In the genomic region with DNA sequence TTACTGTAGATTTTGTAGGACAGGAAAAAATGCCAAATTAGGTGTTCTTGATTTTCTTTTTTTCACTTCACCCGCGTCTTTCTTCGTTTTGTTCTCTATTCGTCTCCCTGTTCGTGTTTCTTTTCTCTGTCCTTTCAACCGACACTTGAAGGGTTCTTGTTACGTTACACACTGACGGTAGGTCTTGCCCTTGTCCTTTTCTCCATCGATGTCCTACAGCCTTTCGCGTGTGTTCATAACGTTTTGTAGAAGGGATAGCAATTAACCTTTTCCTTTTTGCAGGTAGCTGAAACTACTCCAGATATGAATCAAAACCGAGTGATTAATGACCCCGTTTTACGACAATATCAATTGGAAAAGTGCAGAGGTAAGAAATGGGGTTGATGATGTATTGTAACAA, we compare ENCODE assay signal across 7 worm cellular contexts.
TF ChIP-seq lines count a peak whose summit lies in the region.

A gene (plus strand): TSS at position 276 of the 400 bp plus-strand sequence.

TF ChIP-seq in whole organism, L1 larva, 84 proteins besides CTCF, POLR2A, EP300 and RAD21 (continues in another document):
- no peak for TF ChIP-seq ces-1 (GFP tag; optimal IDR thresholded peaks at IDR 0.05; lab: Kevin White, UChicago)
- no peak for TF ChIP-seq mef-2 (tag; optimal IDR thresholded peaks at IDR 0.05; lab: Kevin White, UChicago)
- TF ChIP-seq efl-1 (optimal IDR thresholded peaks at IDR 0.05; lab: Kevin White, UChicago), result peak; percentile 34 to 37
- peak in 1 of 2 experiments; percentile 72 for TF ChIP-seq efl-1 (GFP tag; optimal IDR thresholded peaks at IDR 0.05 in 1 of 2; lab: Kevin White, UChicago)
- no peak for TF ChIP-seq tlp-1 (tag; optimal IDR thresholded peaks at IDR 0.05; lab: Kevin White, UChicago)
- TF ChIP-seq skn-1 (tag; optimal IDR thresholded peaks at IDR 0.05; lab: Kevin White, UChicago), result peak; percentile 22
- no peak for TF ChIP-seq aha-1 (tag; optimal IDR thresholded peaks at IDR 0.05; lab: Kevin White, UChicago)
- TF ChIP-seq fkh-10 (GFP tag; optimal IDR thresholded peaks at IDR 0.05; lab: Kevin White, UChicago), result no peak
- peak; percentile 51 for TF ChIP-seq lin-14 (GFP tag; optimal IDR thresholded peaks at IDR 0.05; lab: Kevin White, UChicago)
- no peak for TF ChIP-seq fkh-4 (tag; optimal IDR thresholded peaks at IDR 0.05; lab: Kevin White, UChicago; ENCODE audit: borderline replicate concordance)
- no peak for TF ChIP-seq unc-62 (GFP tag; optimal IDR thresholded peaks at IDR 0.05; lab: Kevin White, UChicago)
- TF ChIP-seq mab-9 (GFP tag; IDR thresholded peaks at IDR 0.05; lab: Robert Waterston, UW), result no peak

TF ChIP-seq in whole organism, L2 larva, 48 proteins besides CTCF, POLR2A, EP300 and RAD21 (continues in another document):
- TF ChIP-seq mdl-1 (tag; optimal IDR thresholded peaks at IDR 0.05; lab: Kevin White, UChicago) (no peak), elt-3 (tag; optimal IDR thresholded peaks at IDR 0.05; lab: Kevin White, UChicago) (no peak), skn-1 (tag; optimal IDR thresholded peaks at IDR 0.05; lab: Kevin White, UChicago) (no peak), ztf-11 (tag; optimal IDR thresholded peaks at IDR 0.05; lab: Kevin White, UChicago) (no peak), sem-4 (tag; optimal IDR thresholded peaks at IDR 0.05; lab: Kevin White, UChicago) (no peak), gmeb-1 (tag; optimal IDR thresholded peaks at IDR 0.05; lab: Kevin White, UChicago) (peak; percentile 65), sma-9 (GFP tag; optimal IDR thresholded peaks at IDR 0.05; lab: Kevin White, UChicago) (peak; percentile 63), sma-9 (tag; optimal IDR thresholded peaks at IDR 0.05; lab: Kevin White, UChicago) (no peak), elt-1 (tag; optimal IDR thresholded peaks at IDR 0.05; lab: Kevin White, UChicago) (no peak), ztf-4 (tag; optimal IDR thresholded peaks at IDR 0.05; lab: Kevin White, UChicago) (no peak), C34F6.9 (tag; optimal IDR thresholded peaks at IDR 0.05; lab: Kevin White, UChicago) (peak; percentile 42), ZK546.5 (tag; optimal IDR thresholded peaks at IDR 0.05; lab: Kevin White, UChicago) (no peak), Y55F3AM.14 (GFP tag; optimal IDR thresholded peaks at IDR 0.05; lab: Kevin White, UChicago) (peak; percentile 2)

TF ChIP-seq in whole organism, L3 larva, 47 proteins besides CTCF, POLR2A, EP300 and RAD21 (continues in another document):
- no peak for TF ChIP-seq ceh-9 (tag; optimal IDR thresholded peaks at IDR 0.05; lab: Kevin White, UChicago)
- TF ChIP-seq unc-39 (tag; optimal IDR thresholded peaks at IDR 0.05; lab: Kevin White, UChicago), result no peak
- TF ChIP-seq tbx-2 (tag; optimal IDR thresholded peaks at IDR 0.05; lab: Kevin White, UChicago), result peak; percentile 66
- no peak for TF ChIP-seq pqm-1 (tag; optimal IDR thresholded peaks at IDR 0.05; lab: Kevin White, UChicago)
- no peak for TF ChIP-seq lin-15B (tag; optimal IDR thresholded peaks at IDR 0.05; lab: Kevin White, UChicago)
- TF ChIP-seq eor-1 (tag; optimal IDR thresholded peaks at IDR 0.05; lab: Kevin White, UChicago), result no peak
- TF ChIP-seq fos-1 (tag; optimal IDR thresholded peaks at IDR 0.05; lab: Kevin White, UChicago), result no peak
- peak; percentile 9 for TF ChIP-seq lsy-12 (tag; optimal IDR thresholded peaks at IDR 0.05; lab: Kevin White, UChicago)
- TF ChIP-seq nhr-77 (tag; optimal IDR thresholded peaks at IDR 0.05; lab: Kevin White, UChicago), result peak; percentile 82
- peak; percentile 25 for TF ChIP-seq nfya-1 (tag; optimal IDR thresholded peaks at IDR 0.05; lab: Kevin White, UChicago; ENCODE audit: insufficient read depth)
- no peak for TF ChIP-seq fkh-10 (GFP tag; optimal IDR thresholded peaks at IDR 0.05; lab: Kevin White, UChicago)
- no peak for TF ChIP-seq mml-1 (tag; optimal IDR thresholded peaks at IDR 0.05; lab: Kevin White, UChicago)
- TF ChIP-seq ZK546.5 (tag; optimal IDR thresholded peaks at IDR 0.05; lab: Kevin White, UChicago), result no peak

TF ChIP-seq in whole organism, L4 larva, 104 proteins besides CTCF, POLR2A, EP300 and RAD21 (continues in another document):
- peak; percentile 68 for TF ChIP-seq T20F7.1 (GFP tag; optimal IDR thresholded peaks at IDR 0.05; lab: Kevin White, UChicago)
- peak; percentile 33 for TF ChIP-seq jun-1 (tag; optimal IDR thresholded peaks at IDR 0.05; lab: Kevin White, UChicago)
- peak; percentile 97 for TF ChIP-seq aha-1 (tag; lab: Kevin White, UChicago)
- peak in 1 of 2 experiments; percentile 47 for TF ChIP-seq daf-16 (GFP tag; optimal IDR thresholded peaks at IDR 0.05; lab: Kevin White, UChicago)
- peak; percentile 50 for TF ChIP-seq daf-16 (tag; optimal IDR thresholded peaks at IDR 0.05; lab: Kevin White, UChicago)
- no peak for TF ChIP-seq F26F4.8 (GFP tag; conservative IDR thresholded peaks at IDR 0.05; lab: Robert Waterston, UW)
- no peak for TF ChIP-seq fkh-10 (GFP tag; optimal IDR thresholded peaks at IDR 0.05; lab: Kevin White, UChicago)
- TF ChIP-seq dve-1 (tag; optimal IDR thresholded peaks at IDR 0.05; lab: Kevin White, UChicago; ENCODE audit: insufficient read depth), result peak; percentile 71
- TF ChIP-seq lin-29 (GFP tag; IDR thresholded peaks at IDR 0.05; lab: Robert Waterston, UW), result no peak
- 0 out of 2 replicates have a peak, but pooled peaks have one; percentile 37 for TF ChIP-seq ceh-20 (GFP tag; IDR thresholded peaks at IDR 0.05; lab: Robert Waterston, UW)
- no peak for TF ChIP-seq zfp-3 (GFP tag; conservative IDR thresholded peaks at IDR 0.05; lab: Robert Waterston, UW)
- no peak for TF ChIP-seq Y75B8A.6 (GFP tag; IDR thresholded peaks at IDR 0.05; lab: Robert Waterston, UW)
- peak; percentile 88 for TF ChIP-seq F10B5.3 (tag; optimal IDR thresholded peaks at IDR 0.05; lab: Kevin White, UChicago)

TF ChIP-seq in whole organism, late embryonic, 69 proteins besides CTCF, POLR2A, EP300 and RAD21:
- TF ChIP-seq zip-5 (tag; optimal IDR thresholded peaks at IDR 0.05; lab: Kevin White, UChicago), result no peak
- peak; percentile 97 for TF ChIP-seq sdc-2 (tag; optimal IDR thresholded peaks at IDR 0.05; lab: Kevin White, UChicago)
- peak; percentile 9 for TF ChIP-seq ref-2 (tag; optimal IDR thresholded peaks at IDR 0.05; lab: Kevin White, UChicago)

TF ChIP-seq in whole organism, mixed stage, embryonic, 35 proteins besides CTCF, POLR2A, EP300 and RAD21:
- TF ChIP-seq nhr-237 (tag; optimal IDR thresholded peaks at IDR 0.05; lab: Kevin White, UChicago), result peak; percentile 9
- no peak for TF ChIP-seq mab-5 (tag; optimal IDR thresholded peaks at IDR 0.05; lab: Kevin White, UChicago)
- TF ChIP-seq snpc-4 (tag; optimal IDR thresholded peaks at IDR 0.05; lab: Kevin White, UChicago), result no peak
- no peak for TF ChIP-seq nhr-2 (tag; optimal IDR thresholded peaks at IDR 0.05; lab: Kevin White, UChicago)
TF ChIP-seq in whole organism, mixed stage, embryonic: peak in this region for 1.

TF ChIP-seq in whole organism, young adult, 124 proteins besides CTCF, POLR2A, EP300 and RAD21:
- TF ChIP-seq lin-40 (tag; optimal IDR thresholded peaks at IDR 0.05; lab: Kevin White, UChicago) (peak; percentile 83), hmg-20 (GFP tag; IDR thresholded peaks at IDR 0.05; lab: Robert Waterston, UW) (peak; percentile 18; the same call in 1 of the 2 replicates), Y56A3A.18 (GFP tag; IDR thresholded peaks at IDR 0.05; lab: Robert Waterston, UW) (peak; percentile 63; the same call in 1 of the 2 replicates), C06A6.2 (GFP tag; conservative IDR thresholded peaks at IDR 0.05; lab: Robert Waterston, UW) (0 out of 2 replicates have a peak, but pooled peaks have one; percentile 36), gei-17 (GFP tag; optimal IDR thresholded peaks at IDR 0.05; lab: Kevin White, UChicago) (peak; percentile 92), ceh-27 (GFP tag; optimal IDR thresholded peaks at IDR 0.05; lab: Kevin White, UChicago) (peak; percentile 60), F55B11.4 (tag; optimal IDR thresholded peaks at IDR 0.05; lab: Kevin White, UChicago; ENCODE audit: borderline replicate concordance, insufficient read depth) (no peak), K11D2.4 (GFP tag; IDR thresholded peaks at IDR 0.05; lab: Robert Waterston, UW) (peak; percentile 56; the same call in 1 of the 2 replicates), F23B12.7 (tag; optimal IDR thresholded peaks at IDR 0.05; lab: Kevin White, UChicago; ENCODE audit: insufficient read depth) (peak; percentile 21), efl-1 (GFP tag; optimal IDR thresholded peaks at IDR 0.05; lab: Kevin White, UChicago) (no peak), B0261.1 (tag; optimal IDR thresholded peaks at IDR 0.05; lab: Kevin White, UChicago) (peak; percentile 28), ZK185.1 (tag; optimal IDR thresholded peaks at IDR 0.05; lab: Kevin White, UChicago; ENCODE audit: poor library complexity, severe bottlenecking) (peak; percentile 34), nhr-80 (tag; optimal IDR thresholded peaks at IDR 0.05; lab: Kevin White, UChicago) (peak; percentile 46), snpc-4 (GFP tag; optimal IDR thresholded peaks at IDR 0.05; lab: Kevin White, UChicago) (no peak), snpc-4 (tag; optimal IDR thresholded peaks at IDR 0.05; lab: Kevin White, UChicago) (peak in 2 of 4 experiments; percentile 19 to 82), let-526 (GFP tag; IDR thresholded peaks at IDR 0.05; lab: Robert Waterston, UW) (no peak), aptf-2 (GFP tag; conservative IDR thresholded peaks at IDR 0.05; lab: Robert Waterston, UW) (no peak), ztf-26 (tag; optimal IDR thresholded peaks at IDR 0.05; lab: Kevin White, UChicago) (peak; percentile 71), atf-7 (tag; optimal IDR thresholded peaks at IDR 0.05; lab: Kevin White, UChicago) (no peak), dox-1 (GFP tag; IDR thresholded peaks at IDR 0.05; lab: Robert Waterston, UW) (peak; percentile 71; the same call in 1 of the 2 replicates)
TF ChIP-seq in whole organism, young adult: peak in this region for 14.
